Worm (Caenorhabditis elegans): Measurements from ENCODE around the gene Y26E6A.3.

- TF ChIP-seq elt-1 (tag; optimal IDR thresholded peaks at IDR 0.05), result no peak
- TF ChIP-seq pha-4 (tag; optimal IDR thresholded peaks at IDR 0.05), result no peak
- no peak for TF ChIP-seq nhr-43 (tag; optimal IDR thresholded peaks at IDR 0.05; ENCODE audit: poor library complexity, severe bottlenecking)
- TF ChIP-seq snpc-4 (tag; optimal IDR thresholded peaks at IDR 0.05), result no peak
- TF ChIP-seq egl-27 (tag; optimal IDR thresholded peaks at IDR 0.05), result no peak
- TF ChIP-seq nhr-11 (tag; optimal IDR thresholded peaks at IDR 0.05), result no peak
- TF ChIP-seq ceh-28 (tag; optimal IDR thresholded peaks at IDR 0.05), result no peak
- no peak for TF ChIP-seq nhr-76 (tag; optimal IDR thresholded peaks at IDR 0.05)
- TF ChIP-seq elt-2 (tag; optimal IDR thresholded peaks at IDR 0.05), result no peak
- no peak for TF ChIP-seq jun-1 (tag; optimal IDR thresholded peaks at IDR 0.05)
- TF ChIP-seq nhr-25 (tag; optimal IDR thresholded peaks at IDR 0.05), result no peak
- no peak for TF ChIP-seq nhr-28 (tag; optimal IDR thresholded peaks at IDR 0.05)
Observed at ce11 chrX:13934574-13934973, 24.8 kb upstream of the Y26E6A.3 start, which contains the start of gene elt-3.

Data from whole organism, L3 larva.